Worm (Caenorhabditis elegans): ENCODE measurements around the gene epac-1.
"Not testable (repeated sequence)": the region's sequence is repeated elsewhere in the genome, so short reads cannot be mapped to it uniquely, and the experiment has no call there.

epac-1 gene

ce11 chrIII:10216585-10217278 lies 27.7 kb downstream of the epac-1 start, which contains the start of gene cts-1:
Gene cts-1, minus strand, starts transcription at chrIII:10216635.
- TF ChIP-seq aly-1 (tag; optimal IDR thresholded peaks at IDR 0.05) = peak; percentile 28
- no peak for TF ChIP-seq ceh-13 (GFP tag; optimal IDR thresholded peaks at IDR 0.05)

ce11 chrIII:10218587-10218986 lies 29.6 kb downstream of the epac-1 start, which contains the start of the genes rde-4 and cox-14:
Gene rde-4, minus strand, starts transcription at chrIII:10218646.
Gene cox-14, plus strand, starts transcription at chrIII:10218942.
- no peak for TF ChIP-seq tbx-37 (GFP tag; conservative IDR thresholded peaks at IDR 0.05)
- TF ChIP-seq aly-1 (tag; optimal IDR thresholded peaks at IDR 0.05) = no peak
- TF ChIP-seq ceh-36 (tag; optimal IDR thresholded peaks at IDR 0.05) = no peak
- no peak for TF ChIP-seq hmg-4 (GFP tag; optimal IDR thresholded peaks at IDR 0.05)

ce11 chrIII:10221860-10222259 lies 32.8 kb downstream of the epac-1 start, which contains the start of gene Y70G10A.4:
Gene Y70G10A.4, plus strand, starts transcription at chrIII:10222160.
- not testable (repeated sequence) for TF ChIP-seq ama-1 (optimal IDR thresholded peaks at IDR 0.05); tbx-37 (GFP tag; conservative IDR thresholded peaks at IDR 0.05); ceh-13 (GFP tag; optimal IDR thresholded peaks at IDR 0.05)

ce11 chrIII:10231641-10232040 lies 42.6 kb downstream of the epac-1 start:
- TF ChIP-seq hmbx-1 (tag; optimal IDR thresholded peaks at IDR 0.05) (no peak), hmg-4 (GFP tag; optimal IDR thresholded peaks at IDR 0.05) (no peak), F13C5.2 (tag; optimal IDR thresholded peaks at IDR 0.05) (no peak), ceh-13 (GFP tag; optimal IDR thresholded peaks at IDR 0.05) (no peak), pes-1 (GFP tag; IDR thresholded peaks at IDR 0.05) (no peak)

ce11 chrIII:10233979-10234378 lies 45.0 kb downstream of the epac-1 start, which contains the start of gene paml-1:
Gene paml-1, minus strand, starts transcription at chrIII:10234079.
- TF ChIP-seq aly-1 (tag; optimal IDR thresholded peaks at IDR 0.05) (no peak), flt-1 (GFP tag; IDR thresholded peaks at IDR 0.05) (no peak), ama-1 (optimal IDR thresholded peaks at IDR 0.05) (no peak), tra-4 (tag; optimal IDR thresholded peaks at IDR 0.05) (no peak), tbx-11 (GFP tag; IDR thresholded peaks at IDR 0.05) (no peak), ceh-13 (GFP tag; optimal IDR thresholded peaks at IDR 0.05) (no peak), hmbx-1 (tag; optimal IDR thresholded peaks at IDR 0.05) (no peak), scrt-1 (GFP tag; IDR thresholded peaks at IDR 0.05) (no peak), ceh-36 (tag; optimal IDR thresholded peaks at IDR 0.05) (no peak), pes-1 (GFP tag; IDR thresholded peaks at IDR 0.05) (no peak)

ce11 chrIII:10236291-10236871 lies 47.4 kb downstream of the epac-1 start:
- no peak for TF ChIP-seq ceh-36 (tag; optimal IDR thresholded peaks at IDR 0.05)
- TF ChIP-seq scrt-1 (GFP tag; IDR thresholded peaks at IDR 0.05) = no peak
- TF ChIP-seq ama-1 (optimal IDR thresholded peaks at IDR 0.05) = no peak
- no peak for TF ChIP-seq ceh-13 (GFP tag; optimal IDR thresholded peaks at IDR 0.05)
- no peak for TF ChIP-seq sea-1 (GFP tag; conservative IDR thresholded peaks at IDR 0.05)
- TF ChIP-seq pes-1 (GFP tag; IDR thresholded peaks at IDR 0.05) = no peak
- no peak for TF ChIP-seq hmbx-1 (tag; optimal IDR thresholded peaks at IDR 0.05)
- TF ChIP-seq hmg-4 (GFP tag; optimal IDR thresholded peaks at IDR 0.05) = no peak
- no peak for TF ChIP-seq tbx-37 (GFP tag; conservative IDR thresholded peaks at IDR 0.05)
- no peak for TF ChIP-seq F13C5.2 (tag; optimal IDR thresholded peaks at IDR 0.05)
- TF ChIP-seq hnd-1 (tag; optimal IDR thresholded peaks at IDR 0.05) = no peak
- TF ChIP-seq ets-7 (tag; optimal IDR thresholded peaks at IDR 0.05) = no peak
- TF ChIP-seq aly-1 (tag; optimal IDR thresholded peaks at IDR 0.05) = no peak
- TF ChIP-seq tra-4 (tag; optimal IDR thresholded peaks at IDR 0.05) = no peak
- TF ChIP-seq tbx-11 (GFP tag; IDR thresholded peaks at IDR 0.05) = no peak
- no peak for TF ChIP-seq B0310.2 (tag; optimal IDR thresholded peaks at IDR 0.05)
- no peak for TF ChIP-seq flt-1 (GFP tag; IDR thresholded peaks at IDR 0.05)

ce11 chrIII:10238448-10239154 lies 49.6 kb downstream of the epac-1 start, which contains the start of gene Y70G10A.3:
Gene Y70G10A.3, plus strand, starts transcription at chrIII:10239104.
- TF ChIP-seq scrt-1 (GFP tag; IDR thresholded peaks at IDR 0.05) (no peak), sea-1 (GFP tag; conservative IDR thresholded peaks at IDR 0.05) (no peak), F13C5.2 (tag; optimal IDR thresholded peaks at IDR 0.05) (no peak), tbx-37 (GFP tag; conservative IDR thresholded peaks at IDR 0.05) (no peak), hmbx-1 (tag; optimal IDR thresholded peaks at IDR 0.05) (no peak), hmg-4 (GFP tag; optimal IDR thresholded peaks at IDR 0.05) (no peak), tra-4 (tag; optimal IDR thresholded peaks at IDR 0.05) (no peak), tbx-11 (GFP tag; IDR thresholded peaks at IDR 0.05) (no peak), ama-1 (optimal IDR thresholded peaks at IDR 0.05) (no peak), ceh-13 (GFP tag; optimal IDR thresholded peaks at IDR 0.05) (no peak), pes-1 (GFP tag; IDR thresholded peaks at IDR 0.05) (no peak), hnd-1 (tag; optimal IDR thresholded peaks at IDR 0.05) (no peak), flt-1 (GFP tag; IDR thresholded peaks at IDR 0.05) (no peak), ets-7 (tag; optimal IDR thresholded peaks at IDR 0.05) (no peak), B0310.2 (tag; optimal IDR thresholded peaks at IDR 0.05) (no peak), ceh-36 (tag; optimal IDR thresholded peaks at IDR 0.05) (no peak)

- TF ChIP-seq tbx-11 (GFP tag; IDR thresholded peaks at IDR 0.05) = no peak
These were observed 51.1 kb downstream of the epac-1 start for ce11 chrIII:10240073-10240472.
